Fruit fly (Drosophila melanogaster) whole organism, wandering third instar larva: ENCODE results near the gene CG18249.

Experiments
- Abd-B ChIP-seq: fragments of >200 bp; optimal IDR thresholded peaks from 2 replicates; lab custom pipeline; 2017; ENCODE audit warnings: missing biosample characterization, missing genetic modification characterization
- CG32264 ChIP-seq: fragments of 200-800 bp; sonication (Bioruptor generic); optimal IDR thresholded peaks from 2 replicates; lab custom pipeline; 2016; ENCODE audit warnings: missing biosample characterization, missing genetic modification characterization
- CG9705 ChIP-seq: fragments of 200-800 bp; sonication (Bioruptor generic); optimal IDR thresholded peaks from 2 replicates; lab custom pipeline; 2018; ENCODE audit warnings: missing biosample characterization, mild to moderate bottlenecking, missing genetic modification characterization
- CrebA ChIP-seq: fragments of 200-800 bp; sonication (Bioruptor generic); optimal IDR thresholded peaks from 2 replicates; lab custom pipeline; 2016; ENCODE audit warnings: missing biosample characterization, mild to moderate bottlenecking, missing genetic modification characterization, borderline replicate concordance
- Dfd ChIP-seq: fragments of >200 bp; optimal IDR thresholded peaks from 2 replicates; lab custom pipeline; 2017; ENCODE audit warnings: missing biosample characterization, missing genetic modification characterization
- Dif ChIP-seq: fragments of 200-275, 200-300 bp; sonication (Bioruptor generic); optimal IDR thresholded peaks from 2 replicates; lab custom pipeline; 2018; ENCODE audit warnings: missing biosample characterization, missing genetic modification characterization; ENCODE audit not compliant: partially characterized antibody
- GATAd ChIP-seq: sonication (Bioruptor generic); optimal IDR thresholded peaks from 2 replicates; lab custom pipeline; 2016; ENCODE audit warnings: missing biosample characterization, missing genetic modification characterization
- HLH106 ChIP-seq: fragments of 200-800 bp; optimal IDR thresholded peaks from 3 replicates; lab custom pipeline; 2019; ENCODE audit warnings: missing biosample characterization, mild to moderate bottlenecking, missing genetic modification characterization, moderate library complexity
- Hnf4 ChIP-seq: fragments of 200-800 bp; sonication (Bioruptor generic); optimal IDR thresholded peaks from 2 replicates; lab custom pipeline; 2016; ENCODE audit warnings: missing biosample characterization, mild to moderate bottlenecking, missing genetic modification characterization
- Hr78 ChIP-seq: fragments of >200 bp; optimal IDR thresholded peaks from 2 replicates; lab custom pipeline; 2017; ENCODE audit warnings: missing biosample characterization, missing genetic modification characterization
- Hr83 ChIP-seq: fragments of 200-300 bp; sonication (Bioruptor generic); optimal IDR thresholded peaks from 2 replicates; lab custom pipeline; 2016; ENCODE audit warnings: missing biosample characterization, mild to moderate bottlenecking, missing genetic modification characterization, moderate library complexity; ENCODE audit not compliant: poor library complexity, severe bottlenecking
- Jra ChIP-seq: sonication (Bioruptor generic); optimal IDR thresholded peaks from 2 replicates; lab custom pipeline; 2016; ENCODE audit warnings: missing biosample characterization, missing genetic modification characterization
- Mio ChIP-seq: sonication (Bioruptor generic); optimal IDR thresholded peaks from 2 replicates; lab custom pipeline; 2016; ENCODE audit warnings: missing biosample characterization, missing genetic modification characterization
- Myc ChIP-seq: fragments of >200 bp; optimal IDR thresholded peaks from 2 replicates; lab custom pipeline; 2017
- N ChIP-seq: fragments of >200 bp; optimal IDR thresholded peaks from 2 replicates; lab custom pipeline; 2018; ENCODE audit warnings: missing biosample characterization, missing external identifiers, missing genetic modification characterization
- OdsH ChIP-seq: fragments of 200-800 bp; sonication (Bioruptor generic); optimal IDR thresholded peaks from 2 replicates; lab custom pipeline; 2016; ENCODE audit warnings: missing biosample characterization, mild to moderate bottlenecking, missing genetic modification characterization
- Rel ChIP-seq, 2 experiments: fragments of 200-800 bp; sonication (Bioruptor generic) in 1 of 2; optimal IDR thresholded peaks; 2 replicates in 1 of 2; 3 replicates in 1 of 2; lab custom pipeline; 2016 to 2019; ENCODE audit warnings: mild to moderate bottlenecking in 2 of 2, missing biosample characterization in 2 of 2, missing genetic modification characterization in 2 of 2, moderate library complexity in 1 of 2
- Sp1 ChIP-seq: fragments of 200-800 bp; sonication (Bioruptor generic); optimal IDR thresholded peaks from 3 replicates; lab custom pipeline; 2019; ENCODE audit warnings: missing biosample characterization, mild to moderate bottlenecking, missing genetic modification characterization, moderate library complexity
- Vsx2 ChIP-seq: fragments of 200-300, 225-300 bp; sonication (Bioruptor generic); optimal IDR thresholded peaks from 2 replicates; lab custom pipeline; 2018; ENCODE audit warnings: missing biosample characterization, missing genetic modification characterization; ENCODE audit not compliant: partially characterized antibody
- dl ChIP-seq, 2 experiments: fragments of 175-275, 200-275 bp in 1 of 2; fragments of 200-275 bp in 1 of 2; sonication (Bioruptor generic); optimal IDR thresholded peaks; lab custom pipeline; 2018; ENCODE audit warnings: mild to moderate bottlenecking in 2 of 2, missing biosample characterization in 2 of 2, missing genetic modification characterization in 2 of 2, moderate library complexity in 2 of 2; ENCODE audit not compliant: partially characterized antibody in 2 of 2, insufficient read depth in 1 of 2
- dmrt93B ChIP-seq: fragments of 200-800 bp; sonication (Bioruptor generic); optimal IDR thresholded peaks from 2 replicates; lab custom pipeline; 2018; ENCODE audit warnings: missing biosample characterization, mild to moderate bottlenecking, missing genetic modification characterization
- dsf ChIP-seq: sonication (Bioruptor generic); optimal IDR thresholded peaks from 2 replicates; lab custom pipeline; 2016; ENCODE audit warnings: missing biosample characterization, missing genetic modification characterization, borderline replicate concordance
- ey ChIP-seq: fragments of 200-800 bp; sonication (Bioruptor generic); optimal IDR thresholded peaks from 2 replicates; lab custom pipeline; 2016; ENCODE audit warnings: missing biosample characterization, missing genetic modification characterization
- fru ChIP-seq: fragments of 200-800 bp; sonication (Bioruptor generic); optimal IDR thresholded peaks from 3 replicates; lab custom pipeline; 2016; ENCODE audit warnings: missing biosample characterization, mild to moderate bottlenecking, missing genetic modification characterization
- h ChIP-seq: fragments of 200-800 bp; sonication (Bioruptor generic); optimal IDR thresholded peaks from 3 replicates; lab custom pipeline; 2016; ENCODE audit warnings: missing biosample characterization, mild to moderate bottlenecking, missing genetic modification characterization
- jim ChIP-seq: fragments of 175-275, 200-325 bp; sonication (Bioruptor generic); optimal IDR thresholded peaks from 2 replicates; lab custom pipeline; 2016; ENCODE audit warnings: missing biosample characterization, mild to moderate bottlenecking, missing genetic modification characterization
- lola ChIP-seq: fragments of >200 bp; optimal IDR thresholded peaks from 2 replicates; lab custom pipeline; 2017; ENCODE audit warnings: missing biosample characterization, missing genetic modification characterization
- pan ChIP-seq: fragments of >200 bp; optimal IDR thresholded peaks from 2 replicates; lab custom pipeline; 2017
- psq ChIP-seq: fragments of 200-800 bp; sonication (Bioruptor generic); optimal IDR thresholded peaks from 3 replicates; lab custom pipeline; 2017; ENCODE audit warnings: missing biosample characterization, mild to moderate bottlenecking, missing genetic modification characterization, moderate library complexity
- rgr ChIP-seq: fragments of 200-800 bp; sonication (Bioruptor generic); optimal IDR thresholded peaks from 3 replicates; lab custom pipeline; 2016; ENCODE audit warnings: missing biosample characterization, mild to moderate bottlenecking, missing genetic modification characterization
- sv ChIP-seq: fragments of 200-800 bp; sonication (Bioruptor generic); optimal IDR thresholded peaks from 3 replicates; lab custom pipeline; 2016; ENCODE audit warnings: missing biosample characterization, missing genetic modification characterization
- tai ChIP-seq: sonication (Bioruptor generic); optimal IDR thresholded peaks from 2 replicates; lab custom pipeline; 2016; ENCODE audit warnings: missing biosample characterization, missing genetic modification characterization
- usp ChIP-seq: fragments of >200 bp; optimal IDR thresholded peaks from 2 replicates; lab custom pipeline; 2017; ENCODE audit warnings: missing biosample characterization, missing genetic modification characterization
- woc ChIP-seq: sonication (Bioruptor generic); optimal IDR thresholded peaks from 2 replicates; lab custom pipeline; 2016; ENCODE audit warnings: missing biosample characterization, mild to moderate bottlenecking, missing genetic modification characterization

Gene CG18249

dm6 chr3R:8223074-8223597 is 3.2 kb downstream of the CG18249 start:
- TF ChIP-seq h (GFP tag; lab: Kevin White, UChicago) (no peak), pan (lab: Kevin White, UChicago) (no peak), CrebA (GFP tag; lab: Kevin White, UChicago) (no peak)

dm6 chr3R:8224726-8225460 is 4.9 kb downstream of the CG18249 start:
- TF ChIP-seq CrebA (GFP tag; lab: Kevin White, UChicago) (no peak), jim (GFP tag; lab: Kevin White, UChicago) (no peak), ey (GFP tag; lab: Kevin White, UChicago) (no peak), Hnf4 (GFP tag; lab: Kevin White, UChicago) (no peak), Abd-B (GFP tag; lab: Kevin White, UChicago) (no peak), h (GFP tag; lab: Kevin White, UChicago) (no peak), N (GFP tag; lab: Kevin White, UChicago) (no peak), Dif (GFP tag; lab: Kevin White, UChicago) (no peak), HLH106 (tag; lab: Kevin White, UChicago) (no peak), psq (GFP tag; lab: Kevin White, UChicago) (no peak)
- TF ChIP-seq, all 38 proteins: peak for 0

dm6 chr3R:8225461-8225971 is 5.6 kb downstream of the CG18249 start:
- TF ChIP-seq Mio (GFP tag; lab: Kevin White, UChicago) (no peak), rgr (no peak), woc (no peak), Hr83 (no peak), Sp1 (GFP tag; lab: Kevin White, UChicago) (no peak), CG9705 (GFP tag; lab: Kevin White, UChicago) (no peak), fru (GFP tag; lab: Kevin White, UChicago) (no peak), CG32264 (GFP tag; lab: Kevin White, UChicago) (no peak), Hnf4 (GFP tag; lab: Kevin White, UChicago) (no peak), OdsH (GFP tag; lab: Kevin White, UChicago) (no peak), Hr78 (GFP tag; lab: Kevin White, UChicago) (no peak), lola (no peak), usp (no peak), Vsx2 (GFP tag; lab: Kevin White, UChicago) (no peak), ey (GFP tag; lab: Kevin White, UChicago) (no peak), dsf (GFP tag; lab: Kevin White, UChicago) (no peak), Dif (GFP tag; lab: Kevin White, UChicago) (no peak), Abd-B (GFP tag; lab: Kevin White, UChicago) (no peak), dmrt93B (GFP tag; lab: Kevin White, UChicago) (no peak), Myc (lab: Kevin White, UChicago) (no peak)

- TF ChIP-seq Vsx2 (GFP tag; lab: Kevin White, UChicago), result no peak
- TF ChIP-seq jim (GFP tag; lab: Kevin White, UChicago), result no peak
- TF ChIP-seq GATAd (GFP tag; lab: Kevin White, UChicago), result no peak
- TF ChIP-seq Hr83, result no peak
- no peak for TF ChIP-seq tai (GFP tag; lab: Kevin White, UChicago)
- no peak for TF ChIP-seq Jra
- no peak for TF ChIP-seq Mio (GFP tag; lab: Kevin White, UChicago)
- no peak for TF ChIP-seq CG9705 (GFP tag; lab: Kevin White, UChicago)
- TF ChIP-seq pan (lab: Kevin White, UChicago), result no peak
- TF ChIP-seq sv (GFP tag; lab: Kevin White, UChicago), result no peak
- no peak for TF ChIP-seq fru (GFP tag; lab: Kevin White, UChicago)
- no peak for TF ChIP-seq dl (GFP tag; optimal IDR thresholded peaks at IDR 0.05; lab: Kevin White, UChicago; ENCODE audit: insufficient read depth in 1 of 2, partially characterized antibody in 2 of 2)
- no peak for TF ChIP-seq Dfd (GFP tag; lab: Kevin White, UChicago)
- TF ChIP-seq lola, result no peak
- no peak for TF ChIP-seq HLH106 (tag; lab: Kevin White, UChicago)
- no peak for TF ChIP-seq usp
- TF ChIP-seq Rel (GFP tag; optimal IDR thresholded peaks at IDR 0.05; lab: Kevin White, UChicago), result no peak
- TF ChIP-seq Rel (tag; optimal IDR thresholded peaks at IDR 0.05; lab: Kevin White, UChicago), result no peak
- no peak for TF ChIP-seq Dif (GFP tag; lab: Kevin White, UChicago)
- no peak for TF ChIP-seq h (GFP tag; lab: Kevin White, UChicago)
- no peak for TF ChIP-seq psq (GFP tag; lab: Kevin White, UChicago)
Measured at dm6 chr3R:8227344-8227743, 7.4 kb downstream of the CG18249 start.
